Fruit fly (Drosophila melanogaster) whole organism, prepupa: ENCODE results near the gene Crys.
A peak's percentile ranks its signal among the peaks of the same experiment; 100 is the strongest.

Experiments
- Blimp-1 ChIP-seq: fragments of 200-800 bp; sonication (Bioruptor generic); optimal IDR thresholded peaks from 3 replicates; lab custom pipeline; 2017; ENCODE audit warnings: missing biosample characterization, missing genetic modification characterization, mild to moderate bottlenecking, moderate library complexity, missing genetic modification reagents
- CG10631 ChIP-seq: fragments of 200-800 bp; sonication (Bioruptor generic); optimal IDR thresholded peaks from 2 replicates; lab custom pipeline; 2016; ENCODE audit warnings: missing biosample characterization, missing genetic modification characterization
- CG15336 ChIP-seq: fragments of 200-800 bp; sonication (Bioruptor generic); IDR thresholded peaks from 2 replicates; pipeline ENCODE4 v1.3.6; 2022; ENCODE audit warnings: missing biosample characterization, missing genetic modification characterization
- CG16779 ChIP-seq: fragments of 200-800 bp; sonication (Bioruptor generic); optimal IDR thresholded peaks from 3 replicates; lab custom pipeline; 2017; ENCODE audit warnings: missing biosample characterization, mild to moderate bottlenecking, missing genetic modification characterization
- CG32006 ChIP-seq: fragments of 200-800 bp; sonication (Bioruptor generic); optimal IDR thresholded peaks from 3 replicates; lab custom pipeline; 2017; ENCODE audit warnings: missing biosample characterization, mild to moderate bottlenecking, missing genetic modification characterization
- CG3919 ChIP-seq: fragments of 200-800 bp; sonication (Bioruptor generic); optimal IDR thresholded peaks from 3 replicates; lab custom pipeline; 2016; ENCODE audit warnings: missing biosample characterization, missing genetic modification characterization
- CG4318 ChIP-seq: fragments of 200-800 bp; sonication (Bioruptor generic); optimal IDR thresholded peaks from 3 replicates; lab custom pipeline; 2017; ENCODE audit warnings: missing biosample characterization, mild to moderate bottlenecking, missing genetic modification characterization
- CG6163 ChIP-seq: fragments of 200-800 bp; sonication (Bioruptor generic); IDR thresholded peaks from 3 replicates; pipeline ENCODE4 v1.3.6; 2022; ENCODE audit warnings: missing biosample characterization, missing genetic modification characterization
- CG6276 ChIP-seq: fragments of 200-800 bp; sonication (Bioruptor generic); optimal IDR thresholded peaks from 2 replicates; lab custom pipeline; 2017; ENCODE audit warnings: missing biosample characterization, mild to moderate bottlenecking, missing genetic modification characterization
- CG6792 ChIP-seq: fragments of 200-800 bp; sonication (Bioruptor generic); optimal IDR thresholded peaks from 3 replicates; lab custom pipeline; 2016; ENCODE audit warnings: missing biosample characterization, missing genetic modification characterization
- CG6808 ChIP-seq: fragments of 200-800 bp; sonication (Bioruptor generic); optimal IDR thresholded peaks from 3 replicates; lab custom pipeline; 2017; ENCODE audit warnings: missing biosample characterization, missing genetic modification characterization, mild to moderate bottlenecking, moderate library complexity, missing genetic modification reagents
- CG6854 ChIP-seq: fragments of 200-800 bp; sonication (Bioruptor generic); optimal IDR thresholded peaks from 2 replicates; lab custom pipeline; 2017; ENCODE audit warnings: missing biosample characterization, mild to moderate bottlenecking, missing genetic modification characterization
- CG7368 ChIP-seq: fragments of 200-800 bp; sonication (Bioruptor generic); optimal IDR thresholded peaks from 3 replicates; lab custom pipeline; 2016; ENCODE audit warnings: missing biosample characterization, missing genetic modification characterization
- CG8319 ChIP-seq: fragments of 200-800 bp; sonication (Bioruptor generic); optimal IDR thresholded peaks from 3 replicates; lab custom pipeline; 2016; ENCODE audit warnings: missing biosample characterization, missing genetic modification characterization
- CG8632 ChIP-seq: fragments of 200-800 bp; sonication (Bioruptor generic); optimal IDR thresholded peaks from 3 replicates; lab custom pipeline; 2016; ENCODE audit warnings: missing biosample characterization, missing genetic modification characterization
- CG9139 ChIP-seq: fragments of 200-800 bp; sonication (Bioruptor generic); optimal IDR thresholded peaks from 3 replicates; lab custom pipeline; 2017; ENCODE audit warnings: missing biosample characterization, mild to moderate bottlenecking, missing genetic modification characterization
- Eip78C ChIP-seq: fragments of 200-800 bp; sonication (Bioruptor generic); peaks from one replicate; lab custom pipeline; 2016; ENCODE audit warnings: missing biosample characterization, missing genetic modification characterization
- Eip93F ChIP-seq: fragments of 200-800 bp; sonication (Bioruptor generic); optimal IDR thresholded peaks from 2 replicates; lab custom pipeline; 2016; ENCODE audit warnings: missing biosample characterization, mild to moderate bottlenecking, missing genetic modification characterization
- Ets21C ChIP-seq: fragments of 200-800 bp; sonication (Bioruptor generic); optimal IDR thresholded peaks from 3 replicates; lab custom pipeline; 2016; ENCODE audit warnings: missing biosample characterization, missing genetic modification characterization
- Ets96B ChIP-seq: fragments of 200-800 bp; optimal IDR thresholded peaks from 2 replicates; lab custom pipeline; 2019; ENCODE audit warnings: missing biosample characterization, mild to moderate bottlenecking, missing genetic modification characterization, moderate library complexity
- Gug ChIP-seq: fragments of 200-800 bp; sonication (Bioruptor generic); IDR thresholded peaks from 2 replicates; pipeline ENCODE4 v1.3.6; 2022; ENCODE audit warnings: missing biosample characterization, missing genetic modification characterization
- Hr38 ChIP-seq: sonication (Bioruptor generic); optimal IDR thresholded peaks from 2 replicates; lab custom pipeline; 2016; ENCODE audit warnings: missing biosample characterization, missing genetic modification characterization
- Hr4 ChIP-seq: fragments of 200-800 bp; sonication (Bioruptor generic); optimal IDR thresholded peaks from 3 replicates; lab custom pipeline; 2016; ENCODE audit warnings: missing biosample characterization, missing genetic modification characterization
- Lpt ChIP-seq: fragments of 200-800 bp; sonication (Bioruptor generic); optimal IDR thresholded peaks from 3 replicates; lab custom pipeline; 2016; ENCODE audit warnings: missing biosample characterization, missing genetic modification characterization
- Met ChIP-seq: fragments of 200-800 bp; sonication (Bioruptor generic); optimal IDR thresholded peaks from 3 replicates; lab custom pipeline; 2016; ENCODE audit warnings: missing biosample characterization, missing genetic modification characterization
- OdsH ChIP-seq: fragments of 200-800 bp; sonication (Bioruptor generic); optimal IDR thresholded peaks from 3 replicates; lab custom pipeline; 2016; ENCODE audit warnings: missing biosample characterization, missing genetic modification characterization
- Smox ChIP-seq: fragments of 200-800 bp; sonication (Bioruptor generic); optimal IDR thresholded peaks from 3 replicates; lab custom pipeline; 2016; ENCODE audit warnings: missing biosample characterization, missing genetic modification characterization
- Sox102F ChIP-seq: fragments of 200-800 bp; sonication (Bioruptor generic); optimal IDR thresholded peaks from 2 replicates; lab custom pipeline; 2016; ENCODE audit warnings: missing biosample characterization, mild to moderate bottlenecking, missing genetic modification characterization
- Sox14 ChIP-seq: fragments of 200-800 bp; sonication (Bioruptor generic); optimal IDR thresholded peaks from 3 replicates; lab custom pipeline; 2016; ENCODE audit warnings: missing biosample characterization, missing genetic modification characterization
- Sox15 ChIP-seq: fragments of 200-800 bp; sonication (Bioruptor generic); optimal IDR thresholded peaks from 3 replicates; lab custom pipeline; 2016; ENCODE audit warnings: missing biosample characterization, missing genetic modification characterization
- acj6 ChIP-seq: fragments of 200-800 bp; sonication (Bioruptor generic); optimal IDR thresholded peaks from 3 replicates; lab custom pipeline; 2016; ENCODE audit warnings: missing biosample characterization, missing genetic modification characterization
- dac ChIP-seq: fragments of 200-800 bp; sonication (Bioruptor generic); optimal IDR thresholded peaks from 2 replicates; lab custom pipeline; 2017; ENCODE audit warnings: missing biosample characterization, mild to moderate bottlenecking, missing genetic modification characterization
- dsx ChIP-seq: fragments of 200-800 bp; optimal IDR thresholded peaks from 3 replicates; lab custom pipeline; 2019; ENCODE audit warnings: missing biosample characterization, mild to moderate bottlenecking, missing genetic modification characterization, moderate library complexity; ENCODE audit not compliant: poor library complexity, severe bottlenecking
- eg ChIP-seq: fragments of 200-800 bp; sonication (Bioruptor generic); IDR thresholded peaks from 3 replicates; pipeline ENCODE4 v1.3.6; 2022; ENCODE audit warnings: missing biosample characterization, missing genetic modification characterization
- esn ChIP-seq: fragments of 200-800 bp; sonication (Bioruptor generic); optimal IDR thresholded peaks from 2 replicates; lab custom pipeline; 2016; ENCODE audit warnings: missing biosample characterization, mild to moderate bottlenecking, missing genetic modification characterization, moderate library complexity
- fd85E ChIP-seq: fragments of 200-800 bp; sonication (Bioruptor generic); optimal IDR thresholded peaks from 3 replicates; lab custom pipeline; 2016; ENCODE audit warnings: missing biosample characterization, missing genetic modification characterization
- fkh ChIP-seq: fragments of 200-800 bp; sonication (Bioruptor generic); optimal IDR thresholded peaks from 3 replicates; lab custom pipeline; 2017; ENCODE audit warnings: missing biosample characterization, mild to moderate bottlenecking, missing genetic modification characterization, moderate library complexity
- lz ChIP-seq: fragments of 200-800 bp; sonication (Bioruptor generic); optimal IDR thresholded peaks from 3 replicates; lab custom pipeline; 2016; ENCODE audit warnings: missing biosample characterization, missing genetic modification characterization
- net ChIP-seq: fragments of 200-800 bp; sonication (Bioruptor generic); optimal IDR thresholded peaks from 3 replicates; lab custom pipeline; 2016; ENCODE audit warnings: missing biosample characterization, missing genetic modification characterization
- pdm3 ChIP-seq: fragments of 200-800 bp; sonication (Bioruptor generic); optimal IDR thresholded peaks from 3 replicates; lab custom pipeline; 2016; ENCODE audit warnings: missing biosample characterization, missing genetic modification characterization
- salr ChIP-seq, 2 experiments: fragments of 200-800 bp; sonication (Bioruptor generic); optimal IDR thresholded peaks; 3 replicates each; lab custom pipeline; 2016 to 2018; ENCODE audit warnings: missing biosample characterization in 2 of 2, missing genetic modification characterization in 2 of 2, mild to moderate bottlenecking in 1 of 2
- spab ChIP-seq: fragments of 200-800 bp; sonication (Bioruptor generic); optimal IDR thresholded peaks from 2 replicates; lab custom pipeline; 2017; ENCODE audit warnings: missing biosample characterization, mild to moderate bottlenecking, missing genetic modification characterization, missing genetic modification reagents
- ss ChIP-seq, 2 experiments: fragments of 200-800 bp; sonication (Bioruptor generic); optimal IDR thresholded peaks; 2 replicates in 1 of 2; 3 replicates in 1 of 2; lab custom pipeline; 2017 to 2018; ENCODE audit warnings: mild to moderate bottlenecking in 2 of 2, missing biosample characterization in 2 of 2, missing genetic modification characterization in 2 of 2, moderate library complexity in 1 of 2
- svp ChIP-seq: fragments of 200-800 bp; sonication (Bioruptor generic); peaks from one replicate; lab custom pipeline; 2016; ENCODE audit warnings: missing biosample characterization, missing genetic modification characterization
- topi ChIP-seq: fragments of 200-800 bp; sonication (Bioruptor generic); optimal IDR thresholded peaks from 3 replicates; lab custom pipeline; 2016; ENCODE audit warnings: missing biosample characterization, missing genetic modification characterization

Gene Crys

dm6 chr2L:11965610-11966594 is 22.0 kb downstream of the Crys start (continued):
- peak; percentile 15 for TF ChIP-seq pdm3 (GFP tag; lab: Kevin White, UChicago)
- TF ChIP-seq Sox14, result peak; percentile 42
- TF ChIP-seq dsx, result no peak
- no peak for TF ChIP-seq spab (GFP tag; lab: Kevin White, UChicago)
- TF ChIP-seq CG6808 (GFP tag; lab: Kevin White, UChicago), result peak; percentile 62
- TF ChIP-seq Smox (GFP tag; lab: Kevin White, UChicago), result peak; percentile 48
- no peak for TF ChIP-seq CG8319 (GFP tag; lab: Kevin White, UChicago)
- peak; percentile 9 for TF ChIP-seq CG6854
- no peak for TF ChIP-seq Hr38 (GFP tag; lab: Kevin White, UChicago)
- peak in 1 of 2 experiments; percentile 5 for TF ChIP-seq salr (GFP tag; optimal IDR thresholded peaks at IDR 0.05; lab: Kevin White, UChicago)
- peak; percentile 7 for TF ChIP-seq CG3919 (GFP tag; lab: Kevin White, UChicago)
- no peak for TF ChIP-seq CG15336 (GFP tag; lab: Robert Waterston, UW)
- TF ChIP-seq CG7368 (GFP tag; lab: Kevin White, UChicago), result no peak
- peak; percentile 77 for TF ChIP-seq esn
- TF ChIP-seq CG9139, result no peak
- peak; percentile 54 for TF ChIP-seq Met
- TF ChIP-seq Blimp-1 (GFP tag; lab: Kevin White, UChicago), result peak; percentile 84
- TF ChIP-seq Sox102F, result peak; percentile 27
- no peak for TF ChIP-seq Eip93F (GFP tag; lab: Kevin White, UChicago)
- TF ChIP-seq, all 60 proteins: peak for 34

- peak; percentile 91 for TF ChIP-seq Eip78C (GFP tag; lab: Kevin White, UChicago)
- no peak for TF ChIP-seq CG16779 (tag; lab: Kevin White, UChicago)
- peak; percentile 12 for TF ChIP-seq Blimp-1 (GFP tag; lab: Kevin White, UChicago)
- TF ChIP-seq eg (GFP tag; lab: Robert Waterston, UW), result no peak
- TF ChIP-seq CG6163 (GFP tag; lab: Robert Waterston, UW), result 0 out of 3 replicates have a peak, but pooled peaks have one; percentile 6
- peak; percentile 45 for TF ChIP-seq Lpt (GFP tag; lab: Kevin White, UChicago)
- TF ChIP-seq Gug (GFP tag; lab: Robert Waterston, UW), result no peak
- TF ChIP-seq net, result peak; percentile 2
- TF ChIP-seq ss (GFP tag; optimal IDR thresholded peaks at IDR 0.05; lab: Kevin White, UChicago), result peak; percentile 24 to 46
- peak; percentile 70 for TF ChIP-seq pdm3 (GFP tag; lab: Kevin White, UChicago)
- peak; percentile 51 for TF ChIP-seq CG6792
- peak; percentile 34 for TF ChIP-seq Sox102F
- no peak for TF ChIP-seq fkh (GFP tag; lab: Kevin White, UChicago)
- TF ChIP-seq Sox14, result peak; percentile 52
- peak; percentile 42 for TF ChIP-seq CG4318 (GFP tag; lab: Kevin White, UChicago)
- TF ChIP-seq CG6276 (GFP tag; lab: Kevin White, UChicago), result peak; percentile 43
- TF ChIP-seq spab (GFP tag; lab: Kevin White, UChicago), result peak; percentile 56
- peak; percentile 45 for TF ChIP-seq Sox15 (GFP tag; lab: Kevin White, UChicago)
- peak; percentile 29 for TF ChIP-seq dac (GFP tag; lab: Kevin White, UChicago)
- peak; percentile 35 for TF ChIP-seq OdsH
- peak; percentile 31 for TF ChIP-seq CG8632 (GFP tag; lab: Kevin White, UChicago)
- TF ChIP-seq salr (GFP tag; optimal IDR thresholded peaks at IDR 0.05; lab: Kevin White, UChicago), result peak in 1 of 2 experiments; percentile 73
- no peak for TF ChIP-seq CG9139
- TF ChIP-seq Ets96B (tag; lab: Kevin White, UChicago), result peak; percentile 31
- TF ChIP-seq svp (GFP tag; lab: Kevin White, UChicago), result peak; percentile 87
- TF ChIP-seq CG32006 (GFP tag; lab: Kevin White, UChicago), result peak; percentile 69
- peak; percentile 52 for TF ChIP-seq Smox (GFP tag; lab: Kevin White, UChicago)
- TF ChIP-seq fd85E (GFP tag; lab: Kevin White, UChicago), result no peak
- TF ChIP-seq CG15336 (GFP tag; lab: Robert Waterston, UW), result peak; percentile 26; the same call in 1 of the 2 replicates
- TF ChIP-seq CG10631 (GFP tag; lab: Kevin White, UChicago), result peak; percentile 63
- TF ChIP-seq Hr4 (GFP tag; lab: Kevin White, UChicago), result peak; percentile 47
- peak; percentile 74 for TF ChIP-seq esn
- peak; percentile 69 for TF ChIP-seq acj6 (GFP tag; lab: Kevin White, UChicago)
- TF ChIP-seq lz (GFP tag; lab: Kevin White, UChicago), result peak; percentile 66
- TF ChIP-seq Ets21C, result peak; percentile 36
- peak; percentile 70 for TF ChIP-seq topi (GFP tag; lab: Kevin White, UChicago)
Measured at dm6 chr2L:11968581-11969272, 24.8 kb downstream of the Crys start.
